Worm (Caenorhabditis elegans): ENCODE measurements around the gene cash-1.

Gene cash-1

DNA sequence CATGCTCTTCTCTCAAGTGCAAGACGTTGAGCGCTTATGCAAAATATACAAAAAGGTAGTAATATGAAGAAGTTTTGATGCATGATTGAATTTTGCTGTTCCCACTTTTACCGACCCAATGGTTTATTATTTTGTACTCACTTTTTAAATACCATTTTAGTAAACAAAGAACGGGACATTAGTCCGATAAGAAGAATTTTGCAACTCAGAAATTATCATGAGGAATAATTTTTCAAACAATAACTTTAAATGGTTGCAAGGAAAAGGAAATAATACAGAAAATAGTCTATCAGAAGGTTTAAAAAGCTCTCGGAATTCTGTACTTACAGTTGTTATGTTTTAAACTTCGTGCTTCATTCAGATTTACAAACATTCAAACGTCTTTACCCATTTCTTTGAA lies 52.5 kb downstream of the cash-1 start, which contains the start of gene F15H10.9:
Gene F15H10.9 (minus strand): TSS at position 101 of the 400 bp plus-strand sequence.
- TF ChIP-seq alr-1 (tag; optimal IDR thresholded peaks at IDR 0.05; ENCODE audit: borderline replicate concordance) (no peak), sup-37 (GFP tag; optimal IDR thresholded peaks at IDR 0.05) (no peak), fkh-10 (GFP tag; optimal IDR thresholded peaks at IDR 0.05) (no peak), mep-1 (tag; optimal IDR thresholded peaks at IDR 0.05) (no peak), C16A3.4 (tag; optimal IDR thresholded peaks at IDR 0.05) (no peak), nhr-237 (tag; optimal IDR thresholded peaks at IDR 0.05) (no peak), sox-4 (tag; optimal IDR thresholded peaks at IDR 0.05) (no peak), C04F5.9 (tag; optimal IDR thresholded peaks at IDR 0.05) (no peak), grh-1 (GFP tag; IDR thresholded peaks at IDR 0.05) (no peak), ces-1 (GFP tag; optimal IDR thresholded peaks at IDR 0.05) (no peak)

Measured in whole organism, L1 larva.